Fruit fly (Drosophila melanogaster) whole organism, embryonic: ENCODE data around the gene Alp9.

ENCODE experiments used
- Adf1 ChIP-seq: fragments of 200-800 bp; sonication (Bioruptor generic); IDR thresholded peaks from 2 replicates; pipeline ENCODE4 v1.3.6; 2022; ENCODE audit warnings: missing biosample characterization, missing genetic modification characterization
- B-H2 ChIP-seq: fragments of 200-800 bp; sonication (Bioruptor generic); optimal IDR thresholded peaks from 2 replicates; lab custom pipeline; 2018; ENCODE audit warnings: missing biosample characterization, mild to moderate bottlenecking, missing genetic modification characterization
- Blimp-1 ChIP-seq: fragments of 200-800 bp; sonication (Bioruptor generic); optimal IDR thresholded peaks from 3 replicates; lab custom pipeline; 2018; ENCODE audit warnings: missing biosample characterization, missing genetic modification characterization, mild to moderate bottlenecking, moderate library complexity, missing genetic modification reagents
- CG10431 ChIP-seq: fragments of 200-800 bp; sonication (Bioruptor generic); optimal IDR thresholded peaks from 3 replicates; lab custom pipeline; 2018; ENCODE audit warnings: missing biosample characterization, mild to moderate bottlenecking, missing genetic modification characterization
- CG11085 ChIP-seq: fragments of 200-800 bp; sonication (Bioruptor generic); IDR thresholded peaks from 2 replicates; pipeline ENCODE4 v1.3.6; 2022; ENCODE audit warnings: missing biosample characterization, missing genetic modification characterization
- CG11456 ChIP-seq: fragments of 200-800 bp; sonication (Bioruptor generic); IDR thresholded peaks from 3 replicates; pipeline ENCODE4 v1.3.6; 2022; ENCODE audit warnings: missing biosample characterization, missing genetic modification characterization
- CG14710 ChIP-seq: fragments of 200-800 bp; sonication (Bioruptor generic); optimal IDR thresholded peaks from 3 replicates; lab custom pipeline; 2019; ENCODE audit warnings: missing biosample characterization, mild to moderate bottlenecking, missing genetic modification characterization, moderate library complexity
- CG15269 ChIP-seq: fragments of 200-800 bp; sonication (Bioruptor generic); optimal IDR thresholded peaks from 2 replicates; lab custom pipeline; 2018; ENCODE audit warnings: missing biosample characterization, mild to moderate bottlenecking, missing genetic modification characterization, moderate library complexity
- CG15479 ChIP-seq: fragments of 200-800 bp; sonication (Bioruptor generic); optimal IDR thresholded peaks from 3 replicates; lab custom pipeline; 2019; ENCODE audit warnings: missing biosample characterization, mild to moderate bottlenecking, missing genetic modification characterization, moderate library complexity
- CG1603 ChIP-seq: fragments of 200-800 bp; sonication (Bioruptor generic); optimal IDR thresholded peaks from 2 replicates; lab custom pipeline; 2019; ENCODE audit warnings: missing biosample characterization, mild to moderate bottlenecking, missing genetic modification characterization, moderate library complexity
- CG17186 ChIP-seq: fragments of 200-800 bp; sonication (Bioruptor generic); optimal IDR thresholded peaks from 3 replicates; lab custom pipeline; 2017; ENCODE audit warnings: missing biosample characterization, missing genetic modification reagents, missing genetic modification characterization
- CG2120 ChIP-seq: fragments of 200-800 bp; sonication (Bioruptor generic); optimal IDR thresholded peaks from 3 replicates; lab custom pipeline; 2016; ENCODE audit warnings: missing biosample characterization, missing genetic modification characterization
- CG3065 ChIP-seq: fragments of 200-800 bp; sonication (Bioruptor generic); optimal IDR thresholded peaks from 2 replicates; lab custom pipeline; 2016; ENCODE audit warnings: missing biosample characterization, missing genetic modification characterization
- CG31365 ChIP-seq: fragments of 200-800 bp; sonication (Bioruptor generic); optimal IDR thresholded peaks from 2 replicates; lab custom pipeline; 2018; ENCODE audit warnings: missing biosample characterization, mild to moderate bottlenecking, missing genetic modification characterization
- CG3847 ChIP-seq: fragments of 200-800 bp; sonication (Bioruptor generic); IDR thresholded peaks from 2 replicates; pipeline ENCODE4 v1.3.6; 2022; ENCODE audit warnings: missing biosample characterization, missing genetic modification characterization
- CG4360 ChIP-seq: fragments of 200-800 bp; sonication (Bioruptor generic); IDR thresholded peaks from 2 replicates; pipeline ENCODE4 v1.3.6; 2022; ENCODE audit warnings: missing biosample characterization, missing genetic modification characterization
- CG4404 ChIP-seq: fragments of 200-800 bp; sonication (Bioruptor generic); IDR thresholded peaks from 2 replicates; pipeline ENCODE4 v1.3.6; 2022; ENCODE audit warnings: missing biosample characterization, missing genetic modification characterization
- CG6175 ChIP-seq: fragments of 200-800 bp; sonication (Bioruptor generic); IDR thresholded peaks from 3 replicates; pipeline ENCODE4 v1.3.6; 2022; ENCODE audit warnings: missing biosample characterization, missing genetic modification characterization
- CG7987 ChIP-seq: fragments of 200-800 bp; sonication (Bioruptor generic); optimal IDR thresholded peaks from 2 replicates; lab custom pipeline; 2018; ENCODE audit warnings: missing biosample characterization, mild to moderate bottlenecking, missing genetic modification characterization, moderate library complexity
- CG8944 ChIP-seq: fragments of 200-800 bp; sonication (Bioruptor generic); optimal IDR thresholded peaks from 3 replicates; lab custom pipeline; 2016; ENCODE audit warnings: missing biosample characterization, missing genetic modification characterization
- CG9932 ChIP-seq: fragments of 200-800 bp; sonication (Bioruptor generic); IDR thresholded peaks from 2 replicates; pipeline ENCODE4 v1.3.6; 2022; ENCODE audit warnings: missing biosample characterization, missing genetic modification characterization
- Deaf1 ChIP-seq: fragments of 200-800 bp; optimal IDR thresholded peaks from 3 replicates; lab custom pipeline; 2019; ENCODE audit warnings: missing biosample characterization, mild to moderate bottlenecking, missing genetic modification characterization, moderate library complexity
- HLH3B ChIP-seq: fragments of 200-800 bp; sonication (Bioruptor generic); IDR thresholded peaks from 2 replicates; pipeline ENCODE4 v1.3.6; 2022; ENCODE audit warnings: missing biosample characterization, missing genetic modification characterization
- HLHmδ ChIP-seq: fragments of 200-800 bp; sonication (Bioruptor generic); optimal IDR thresholded peaks from 2 replicates; lab custom pipeline; 2018; ENCODE audit warnings: missing biosample characterization, mild to moderate bottlenecking, missing genetic modification characterization, moderate library complexity
- Hand ChIP-seq: fragments of 200-800 bp; sonication (Bioruptor generic); optimal IDR thresholded peaks from 2 replicates; lab custom pipeline; 2017; ENCODE audit warnings: mild to moderate bottlenecking, missing biosample characterization, missing genetic modification reagents, missing genetic modification characterization
- Hr78 ChIP-seq, 2 experiments: fragments of 200-800 bp in 1 of 2; fragments of >200 bp in 1 of 2; sonication (Bioruptor generic) in 1 of 2; optimal IDR thresholded peaks; 2 replicates each; lab custom pipeline; 2017 to 2019; ENCODE audit warnings: missing biosample characterization in 2 of 2, missing genetic modification characterization in 2 of 2, mild to moderate bottlenecking in 1 of 2, moderate library complexity in 1 of 2
- Scr ChIP-seq: fragments of 200-800 bp; sonication (Bioruptor generic); IDR thresholded peaks from 2 replicates; pipeline ENCODE4 v1.3.6; 2022; ENCODE audit warnings: missing biosample characterization, missing genetic modification characterization; ENCODE audit not compliant: partially characterized antibody
- Trl ChIP-seq, 3 experiments: fragments of >200 bp in 2 of 3; fragments of 200-800 bp in 1 of 3; sonication (Bioruptor generic) in 1 of 3; optimal IDR thresholded peaks; 2 replicates in 1 of 3; 3 replicates in 2 of 3; lab custom pipeline; 2016 to 2017; ENCODE audit warnings: missing biosample characterization in 1 of 3, missing genetic modification characterization in 1 of 3
- ase ChIP-seq: fragments of 200-800 bp; sonication (Bioruptor generic); IDR thresholded peaks from 3 replicates; pipeline ENCODE4 v1.3.6; 2022; ENCODE audit warnings: missing biosample characterization, missing genetic modification characterization
- ci ChIP-seq: fragments of 200-800 bp; sonication (Bioruptor generic); IDR thresholded peaks from 3 replicates; pipeline ENCODE4 v1.3.6; 2022; ENCODE audit warnings: missing biosample characterization, missing genetic modification characterization
- cwo ChIP-seq: fragments of 200-800 bp; sonication (Bioruptor generic); optimal IDR thresholded peaks from 3 replicates; lab custom pipeline; 2017; ENCODE audit warnings: missing biosample characterization, missing genetic modification characterization, mild to moderate bottlenecking, moderate library complexity, missing genetic modification reagents
- dan ChIP-seq: fragments of 200-800 bp; sonication (Bioruptor generic); IDR thresholded peaks from 2 replicates; pipeline ENCODE4 v1.3.6; 2022; ENCODE audit warnings: missing biosample characterization, missing genetic modification characterization
- dimm ChIP-seq: fragments of 200-800 bp; sonication (Bioruptor generic); IDR thresholded peaks from 2 replicates; pipeline ENCODE4 v1.3.6; 2022; ENCODE audit warnings: missing biosample characterization, missing genetic modification characterization
- disco-r ChIP-seq: fragments of 200-800 bp; sonication (Bioruptor generic); optimal IDR thresholded peaks from 2 replicates; lab custom pipeline; 2016; ENCODE audit warnings: missing biosample characterization, missing genetic modification characterization
- gem ChIP-seq: fragments of 200-800 bp; sonication (Bioruptor generic); optimal IDR thresholded peaks from 2 replicates; lab custom pipeline; 2019; ENCODE audit warnings: missing biosample characterization, mild to moderate bottlenecking, missing genetic modification characterization, moderate library complexity
- grau ChIP-seq: fragments of 200-800 bp; optimal IDR thresholded peaks from 3 replicates; lab custom pipeline; 2019; ENCODE audit warnings: missing biosample characterization, mild to moderate bottlenecking, missing genetic modification characterization, moderate library complexity
- kay ChIP-seq: fragments of 200-800 bp; sonication (Bioruptor generic); optimal IDR thresholded peaks from 2 replicates; lab custom pipeline; 2016; ENCODE audit warnings: missing biosample characterization, missing genetic modification characterization
- nerfin-1 ChIP-seq: fragments of 200-800 bp; sonication (Bioruptor generic); optimal IDR thresholded peaks from 3 replicates; lab custom pipeline; 2019; ENCODE audit warnings: missing biosample characterization, mild to moderate bottlenecking, missing genetic modification characterization, moderate library complexity
- otp ChIP-seq: fragments of 200-800 bp; sonication (Bioruptor generic); IDR thresholded peaks from 3 replicates; pipeline ENCODE4, ENCODE4 v1.3.6; 2022; ENCODE audit warnings: missing biosample characterization, missing genetic modification characterization
- repo ChIP-seq: fragments of 200-800 bp; sonication (Bioruptor generic); optimal IDR thresholded peaks from 2 replicates; lab custom pipeline; 2016; ENCODE audit warnings: missing biosample characterization, missing genetic modification characterization
- rib ChIP-seq: fragments of 200-800 bp; sonication (Bioruptor generic); IDR thresholded peaks from 2 replicates; pipeline ENCODE4 v1.3.6; 2022; ENCODE audit warnings: missing biosample characterization, missing genetic modification characterization
- scrt ChIP-seq: fragments of 200-800 bp; sonication (Bioruptor generic); optimal IDR thresholded peaks from 2 replicates; lab custom pipeline; 2018; ENCODE audit warnings: missing biosample characterization, mild to moderate bottlenecking, missing genetic modification characterization, moderate library complexity
- slbo ChIP-seq: fragments of 200-800 bp; sonication (Bioruptor generic); IDR thresholded peaks from 2 replicates; pipeline ENCODE4 v1.3.6; 2022; ENCODE audit warnings: missing biosample characterization, missing genetic modification characterization
- so ChIP-seq: fragments of 200-800 bp; sonication (Bioruptor generic); IDR thresholded peaks from 3 replicates; pipeline ENCODE4 v1.3.6; 2022; ENCODE audit warnings: missing biosample characterization, missing genetic modification characterization
- sob ChIP-seq: fragments of 200-800 bp; sonication (Bioruptor generic); IDR thresholded peaks from 2 replicates; pipeline ENCODE4 v1.3.6; 2022; ENCODE audit warnings: missing biosample characterization, missing genetic modification characterization
- sug ChIP-seq: fragments of 200-800 bp; optimal IDR thresholded peaks from 2 replicates; lab custom pipeline; 2019; ENCODE audit warnings: missing biosample characterization, mild to moderate bottlenecking, missing genetic modification characterization, moderate library complexity
- toy ChIP-seq: fragments of 200-800 bp; sonication (Bioruptor generic); IDR thresholded peaks from 2 replicates; pipeline ENCODE4 v1.3.6; 2022; ENCODE audit warnings: missing biosample characterization, missing genetic modification characterization
- vfl ChIP-seq: fragments of 200-800 bp; sonication (Bioruptor generic); optimal IDR thresholded peaks from 2 replicates; lab custom pipeline; 2016; ENCODE audit warnings: missing biosample characterization, missing genetic modification characterization

Gene Alp9

dm6 chr3L:5579762-5580161, 15.6 kb upstream of the Alp9 start (continued):
- no peak for TF ChIP-seq CG8944 (GFP tag; lab: Kevin White, UChicago)
- TF ChIP-seq dimm (GFP tag; lab: Robert Waterston, UW) = no peak
- no peak for TF ChIP-seq CG3847 (GFP tag; lab: Robert Waterston, UW)
- 0 out of 2 replicates have a peak, but pooled peaks have one; percentile 34 for TF ChIP-seq CG9932 (GFP tag; lab: Robert Waterston, UW)

- TF ChIP-seq kay (GFP tag; lab: Kevin White, UChicago) = no peak
- TF ChIP-seq Blimp-1 (GFP tag; lab: Kevin White, UChicago) = no peak
- TF ChIP-seq CG1603 (tag; lab: Kevin White, UChicago) = no peak
- TF ChIP-seq toy (GFP tag; lab: Robert Waterston, UW) = no peak
- no peak for TF ChIP-seq CG10431 (GFP tag; lab: Kevin White, UChicago)
- TF ChIP-seq disco-r (GFP tag; lab: Kevin White, UChicago) = no peak
- no peak for TF ChIP-seq gem (tag; lab: Kevin White, UChicago)
- no peak for TF ChIP-seq CG15269
- TF ChIP-seq Adf1 (GFP tag; lab: Robert Waterston, UW) = no peak
- TF ChIP-seq cwo (GFP tag; lab: Kevin White, UChicago) = peak; percentile 51
- TF ChIP-seq CG3065 (GFP tag; lab: Kevin White, UChicago) = no peak
- no peak for TF ChIP-seq so (GFP tag; lab: Robert Waterston, UW)
- TF ChIP-seq HLH3B (GFP tag; lab: Robert Waterston, UW) = 0 out of 2 replicates have a peak, but pooled peaks have one; percentile 7
- peak; percentile 2 for TF ChIP-seq CG7987 (GFP tag; lab: Kevin White, UChicago)
- no peak for TF ChIP-seq CG2120 (GFP tag; lab: Kevin White, UChicago)
- 0 out of 3 replicates have a peak, but pooled peaks have one; percentile 23 for TF ChIP-seq ci (GFP tag; lab: Robert Waterston, UW)
- no peak for TF ChIP-seq CG11456
- no peak for TF ChIP-seq Scr (GFP tag; lab: Robert Waterston, UW)
- TF ChIP-seq repo (GFP tag; lab: Kevin White, UChicago) = no peak
- TF ChIP-seq CG14710 (tag; lab: Kevin White, UChicago) = no peak
- peak; percentile 61; the same call in 2 of the 3 replicates for TF ChIP-seq otp (GFP tag; lab: Robert Waterston, UW)
- TF ChIP-seq slbo (GFP tag; lab: Robert Waterston, UW) = 0 out of 2 replicates have a peak, but pooled peaks have one; percentile 12
- TF ChIP-seq grau = peak; percentile 62
- no peak for TF ChIP-seq CG17186 (GFP tag; lab: Kevin White, UChicago)
- no peak for TF ChIP-seq scrt (GFP tag; lab: Kevin White, UChicago)
- no peak for TF ChIP-seq CG9932 (GFP tag; lab: Robert Waterston, UW)
- no peak for TF ChIP-seq CG4404
- no peak for TF ChIP-seq Deaf1 (tag; lab: Kevin White, UChicago)
- no peak for TF ChIP-seq Hand (GFP tag; lab: Kevin White, UChicago)
- TF ChIP-seq sug = no peak
- TF ChIP-seq nerfin-1 (tag; lab: Kevin White, UChicago) = no peak
- TF ChIP-seq Hr78 (GFP tag; optimal IDR thresholded peaks at IDR 0.05; lab: Kevin White, UChicago) = no peak
- 0 out of 2 replicates have a peak, but pooled peaks have one; percentile 23 for TF ChIP-seq sob (GFP tag; lab: Robert Waterston, UW)
- TF ChIP-seq rib = no peak
- TF ChIP-seq dan = no peak
- TF ChIP-seq vfl (GFP tag; lab: Kevin White, UChicago) = no peak
- no peak for TF ChIP-seq CG4360 (GFP tag; lab: Robert Waterston, UW)
- TF ChIP-seq CG6175 (GFP tag; lab: Robert Waterston, UW) = 0 out of 3 replicates have a peak, but pooled peaks have one; percentile 10
- TF ChIP-seq CG15479 (GFP tag; lab: Kevin White, UChicago) = no peak
- TF ChIP-seq Trl (optimal IDR thresholded peaks at IDR 0.05; lab: Kevin White, UChicago) = no peak
- TF ChIP-seq Trl (GFP tag; optimal IDR thresholded peaks at IDR 0.05; lab: Kevin White, UChicago) = no peak
- TF ChIP-seq CG11085 (GFP tag; lab: Robert Waterston, UW) = no peak
- TF ChIP-seq HLHmδ (GFP tag; lab: Kevin White, UChicago) = no peak
- TF ChIP-seq ase (GFP tag; lab: Robert Waterston, UW) = no peak
- no peak for TF ChIP-seq CG31365 (tag; lab: Kevin White, UChicago)
- no peak for TF ChIP-seq B-H2 (GFP tag; lab: Kevin White, UChicago)
These were observed 14.7 kb upstream of the Alp9 start for dm6 chr3L:5580490-5581116.
